Worm (Caenorhabditis elegans) whole organism, L1 larva: Measurements from ENCODE around the gene F12A10.1.

Source experiments
- C04F5.9 ChIP-seq: sonication (generic microtip); optimal IDR thresholded peaks from 2 replicates; lab custom pipeline; 2016; ENCODE audit warnings: missing genetic modification characterization, missing compliant biosample characterization
- alr-1 ChIP-seq: fragments of 200-800 bp; sonication (Bioruptor generic); optimal IDR thresholded peaks from 2 replicates; lab custom pipeline; 2018; ENCODE audit warnings: borderline replicate concordance, mild to moderate bottlenecking, missing genetic modification characterization, missing compliant biosample characterization
- blmp-1 ChIP-seq: fragments of 150-350 bp; optimal IDR thresholded peaks from 2 replicates; lab custom pipeline; 2014; ENCODE audit warnings: missing biosample characterization, missing genetic modification characterization
- ceh-90 ChIP-seq: sonication (generic microtip); optimal IDR thresholded peaks from 2 replicates; lab custom pipeline; 2016; ENCODE audit warnings: missing genetic modification characterization, missing compliant biosample characterization
- dpl-1 ChIP-seq, 3 experiments: fragments of 150-350 bp in 2 of 3; sonication (generic microtip) in 1 of 3; optimal IDR thresholded peaks; 2 replicates each; lab custom pipeline; 2014 to 2017; ENCODE audit warnings: missing biosample characterization in 3 of 3, missing genetic modification characterization in 3 of 3, missing genetic modification reagents in 3 of 3
- dsc-1 ChIP-seq: sonication (generic microtip); optimal IDR thresholded peaks from 2 replicates; lab custom pipeline; 2016; ENCODE audit warnings: mild to moderate bottlenecking, missing genetic modification characterization, missing compliant biosample characterization
- efl-1 ChIP-seq, 4 experiments: fragments of 150-350 bp; optimal IDR thresholded peaks in 3 of 4; peaks in 1 of 4; 1 replicate in 1 of 4; 2 replicates in 3 of 4; lab custom pipeline; 2014; ENCODE audit warnings: missing biosample characterization in 2 of 4, missing genetic modification characterization in 2 of 4, missing genetic modification reagents in 2 of 4
- elt-2 ChIP-seq: sonication (generic microtip); optimal IDR thresholded peaks from 2 replicates; lab custom pipeline; 2016; ENCODE audit warnings: missing genetic modification characterization, mild to moderate bottlenecking, inconsistent platforms, missing compliant biosample characterization, missing genetic modification reagents
- elt-3 ChIP-seq, 6 experiments: fragments of 150-350 bp in 1 of 6; sonication (generic microtip); optimal IDR thresholded peaks; 2 replicates each; lab custom pipeline; 2017 to 2018; ENCODE audit warnings: missing biosample characterization in 6 of 6, missing genetic modification characterization in 6 of 6, inconsistent platforms in 1 of 6
- ets-5 ChIP-seq: fragments of 200-800 bp; sonication (Bioruptor generic); IDR thresholded peaks from 2 replicates; pipeline ENCODE4 v1.3.6; 2022; ENCODE audit warnings: missing genetic modification characterization, missing compliant biosample characterization
- fkh-10 ChIP-seq: sonication (generic microtip); optimal IDR thresholded peaks from 2 replicates; lab custom pipeline; 2017; ENCODE audit warnings: missing biosample characterization, missing genetic modification reagents, missing genetic modification characterization
- fkh-8 ChIP-seq: sonication (generic microtip); optimal IDR thresholded peaks from 2 replicates; lab custom pipeline; 2016; ENCODE audit warnings: mild to moderate bottlenecking, missing genetic modification characterization, missing compliant biosample characterization
- fos-1 ChIP-seq: fragments of 150-350 bp; optimal IDR thresholded peaks from 2 replicates; lab custom pipeline; 2014; ENCODE audit warnings: missing biosample characterization, missing genetic modification characterization
- isw-1 ChIP-seq: fragments of 200-800 bp; sonication (Bioruptor generic); IDR thresholded peaks from 2 replicates; pipeline ENCODE4 v1.3.6; 2022; ENCODE audit warnings: missing genetic modification characterization, missing compliant biosample characterization
- lin-14 ChIP-seq: fragments of 200-800 bp; sonication (Bioruptor generic); optimal IDR thresholded peaks from 2 replicates; lab custom pipeline; 2018; ENCODE audit warnings: mild to moderate bottlenecking, missing genetic modification characterization, moderate library complexity, missing compliant biosample characterization
- lin-15B ChIP-seq: fragments of 150-350 bp; sonication (generic microtip); optimal IDR thresholded peaks from 3 replicates; lab custom pipeline; 2014; ENCODE audit warnings: missing biosample characterization, missing genetic modification characterization
- lsy-2 ChIP-seq, 2 experiments: fragments of 150-350 bp; optimal IDR thresholded peaks; 2 replicates each; lab custom pipeline; 2014; ENCODE audit warnings: missing biosample characterization in 2 of 2, missing genetic modification characterization in 2 of 2
- mdl-1 ChIP-seq, 2 experiments: fragments of 150-350 bp; optimal IDR thresholded peaks; 2 replicates each; lab custom pipeline; 2014 to 2017; ENCODE audit warnings: missing biosample characterization in 2 of 2, missing genetic modification characterization in 2 of 2, inconsistent platforms in 1 of 2
- nhr-12 ChIP-seq: sonication (generic microtip); optimal IDR thresholded peaks from 2 replicates; lab custom pipeline; 2017; ENCODE audit warnings: missing biosample characterization, missing genetic modification characterization
- nhr-19 ChIP-seq: fragments of 200-800 bp; sonication (Bioruptor generic); conservative IDR thresholded peaks from 2 replicates; pipeline ENCODE4 v1.3.6; 2022; ENCODE audit warnings: missing genetic modification characterization, missing compliant biosample characterization
- nhr-20 ChIP-seq: sonication (generic microtip); optimal IDR thresholded peaks from 2 replicates; lab custom pipeline; 2016; ENCODE audit warnings: mild to moderate bottlenecking, missing genetic modification characterization, missing compliant biosample characterization
- nhr-47 ChIP-seq: sonication (generic microtip); optimal IDR thresholded peaks from 2 replicates; lab custom pipeline; 2016; ENCODE audit warnings: mild to moderate bottlenecking, missing genetic modification characterization, moderate library complexity, missing compliant biosample characterization
- nhr-71 ChIP-seq: sonication (generic microtip); optimal IDR thresholded peaks from 2 replicates; lab custom pipeline; 2016; ENCODE audit warnings: mild to moderate bottlenecking, missing genetic modification characterization, moderate library complexity, missing compliant biosample characterization
- nhr-76 ChIP-seq: sonication (generic microtip); optimal IDR thresholded peaks from 2 replicates; lab custom pipeline; 2017; ENCODE audit warnings: missing biosample characterization, missing genetic modification characterization
- nhr-84 ChIP-seq: sonication (generic microtip); optimal IDR thresholded peaks from 2 replicates; lab custom pipeline; 2017; ENCODE audit warnings: missing biosample characterization, missing genetic modification characterization
- nhr-85 ChIP-seq: sonication (generic microtip); peaks from one replicate; lab custom pipeline; 2016; ENCODE audit warnings: missing genetic modification characterization, inconsistent platforms, missing compliant biosample characterization
- nhr-90 ChIP-seq: sonication (generic microtip); optimal IDR thresholded peaks from 2 replicates; lab custom pipeline; 2016; ENCODE audit warnings: mild to moderate bottlenecking, missing genetic modification characterization, missing compliant biosample characterization; ENCODE audit not compliant: poor library complexity
- pag-3 ChIP-seq: sonication (generic microtip); optimal IDR thresholded peaks from 2 replicates; lab custom pipeline; 2017; ENCODE audit warnings: missing genetic modification characterization, mild to moderate bottlenecking, missing compliant biosample characterization, antibody characterized with exemption, borderline replicate concordance; ENCODE audit not compliant: insufficient read depth
- pax-3 ChIP-seq: fragments of 200-800 bp; sonication (Bioruptor generic); optimal IDR thresholded peaks from 2 replicates; lab custom pipeline; 2018; ENCODE audit warnings: mild to moderate bottlenecking, missing genetic modification characterization, moderate library complexity, missing compliant biosample characterization
- pqm-1 ChIP-seq: sonication (generic microtip); optimal IDR thresholded peaks from 3 replicates; lab custom pipeline; 2017; ENCODE audit warnings: missing biosample characterization, missing genetic modification characterization
- rnt-1 ChIP-seq: sonication (generic microtip); optimal IDR thresholded peaks from 2 replicates; lab custom pipeline; 2016; ENCODE audit warnings: mild to moderate bottlenecking, missing genetic modification characterization, moderate library complexity, missing compliant biosample characterization
- skn-1 ChIP-seq: fragments of 150-350 bp; optimal IDR thresholded peaks from 2 replicates; lab custom pipeline; 2014; ENCODE audit warnings: missing biosample characterization, missing genetic modification characterization
- sptf-1 ChIP-seq: fragments of 150-350 bp; optimal IDR thresholded peaks from 2 replicates; lab custom pipeline; 2014; ENCODE audit warnings: missing biosample characterization, missing genetic modification characterization
- swsn-7 ChIP-seq: sonication (generic microtip); optimal IDR thresholded peaks from 2 replicates; lab custom pipeline; 2016; ENCODE audit warnings: missing genetic modification characterization, missing compliant biosample characterization
- tlp-1 ChIP-seq: fragments of 150-350 bp; optimal IDR thresholded peaks from 2 replicates; lab custom pipeline; 2014; ENCODE audit warnings: missing biosample characterization, missing genetic modification characterization
- unc-30 ChIP-seq: sonication (generic microtip); optimal IDR thresholded peaks from 2 replicates; lab custom pipeline; 2017; ENCODE audit warnings: missing biosample characterization, missing genetic modification characterization
- unc-62 ChIP-seq: fragments of 150-350 bp; optimal IDR thresholded peaks from 2 replicates; lab custom pipeline; 2014; ENCODE audit warnings: missing biosample characterization, missing genetic modification reagents, missing genetic modification characterization
- xbp-1 ChIP-seq: sonication (generic microtip); optimal IDR thresholded peaks from 2 replicates; lab custom pipeline; 2016; ENCODE audit warnings: missing genetic modification characterization, missing compliant biosample characterization
- zip-4 ChIP-seq: fragments of 200-800 bp; sonication (Bioruptor generic); optimal IDR thresholded peaks from 2 replicates; lab custom pipeline; 2018; ENCODE audit warnings: mild to moderate bottlenecking, missing genetic modification characterization, moderate library complexity, missing compliant biosample characterization
- ztf-11 ChIP-seq, 2 experiments: sonication (generic microtip); optimal IDR thresholded peaks; 2 replicates each; lab custom pipeline; 2016 to 2017; ENCODE audit warnings: missing genetic modification characterization in 2 of 2, missing biosample characterization in 1 of 2, missing compliant biosample characterization in 1 of 2

F12A10.1 gene

DNA sequence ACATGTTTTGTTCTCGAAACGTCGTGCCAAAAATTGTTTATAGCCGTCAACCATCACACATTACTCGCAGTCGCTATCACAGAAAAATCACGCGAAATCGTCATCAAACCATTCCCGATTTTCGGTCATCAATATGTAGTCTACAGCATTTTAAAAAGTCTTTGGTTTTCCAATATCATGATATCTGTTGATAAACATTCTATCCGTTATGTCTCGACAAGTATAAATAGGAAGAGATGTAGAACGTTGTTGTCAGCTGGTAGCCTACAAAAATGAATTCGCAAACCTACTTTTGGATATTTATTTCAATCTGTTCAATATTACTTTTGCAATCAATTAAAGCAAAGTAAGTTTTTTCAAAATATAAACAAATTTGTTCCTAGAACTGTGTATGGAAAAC, at the start of gene F12A10.1:
Gene F12A10.1, plus strand, starts transcription at position 166 of the 400 bp plus-strand sequence.
- TF ChIP-seq xbp-1 (tag; lab: Kevin White, UChicago) (no peak), elt-3 (tag; optimal IDR thresholded peaks at IDR 0.05; lab: Kevin White, UChicago) (peak in 2 of 6 experiments; percentile 1 to 62), ceh-90 (tag; lab: Kevin White, UChicago) (no peak), zip-4 (GFP tag; lab: Kevin White, UChicago) (no peak), tlp-1 (tag; lab: Kevin White, UChicago) (no peak), nhr-20 (tag; lab: Kevin White, UChicago) (peak; percentile 52), elt-2 (no peak), sptf-1 (no peak), nhr-12 (tag; lab: Kevin White, UChicago) (no peak), lin-14 (peak; percentile 43), unc-62 (no peak), nhr-85 (tag; lab: Kevin White, UChicago) (peak; percentile 60), blmp-1 (tag; lab: Kevin White, UChicago) (peak; percentile 6), skn-1 (tag; lab: Kevin White, UChicago) (no peak), swsn-7 (no peak), pag-3 (no peak)

DNA sequence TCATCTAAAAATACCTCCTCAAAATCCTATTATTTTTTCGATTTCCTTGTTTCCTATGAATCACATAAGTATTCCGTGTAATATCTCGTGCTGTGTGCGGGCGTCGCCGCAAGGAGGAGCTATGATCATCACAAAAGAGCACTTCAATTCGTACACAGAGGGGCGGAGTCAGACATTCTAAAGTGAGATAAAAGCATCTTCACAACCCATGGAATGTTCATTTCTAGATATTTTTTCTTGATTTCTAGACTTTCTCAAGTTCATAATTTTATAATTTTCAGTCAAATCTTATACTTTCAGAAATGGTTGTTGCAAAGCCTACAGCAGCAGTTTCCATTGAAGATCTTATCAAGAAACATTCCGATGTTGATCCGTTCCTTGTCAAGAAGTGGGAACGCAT, 49.0 kb upstream of the F12A10.1 start, which contains the start of gene cex-1:
Gene cex-1, plus strand, starts transcription at position 301 of the 400 bp plus-strand sequence.
- TF ChIP-seq nhr-19 (GFP tag; lab: Robert Waterston, UW) (no peak), pax-3 (tag; lab: Kevin White, UChicago) (no peak), ets-5 (GFP tag; lab: Robert Waterston, UW) (no peak), ceh-90 (tag; lab: Kevin White, UChicago) (no peak), fos-1 (tag; lab: Kevin White, UChicago) (no peak), isw-1 (GFP tag; lab: Robert Waterston, UW) (no peak), pag-3 (no peak), lin-15B (tag; lab: Kevin White, UChicago) (no peak), nhr-12 (tag; lab: Kevin White, UChicago) (no peak), nhr-90 (tag; lab: Kevin White, UChicago) (no peak), pqm-1 (tag; lab: Kevin White, UChicago) (no peak), fkh-10 (GFP tag; lab: Kevin White, UChicago) (no peak), unc-30 (no peak), dpl-1 (GFP tag; optimal IDR thresholded peaks at IDR 0.05; lab: Kevin White, UChicago) (no peak)
- TF ChIP-seq, all 84 proteins: peak for 0

DNA sequence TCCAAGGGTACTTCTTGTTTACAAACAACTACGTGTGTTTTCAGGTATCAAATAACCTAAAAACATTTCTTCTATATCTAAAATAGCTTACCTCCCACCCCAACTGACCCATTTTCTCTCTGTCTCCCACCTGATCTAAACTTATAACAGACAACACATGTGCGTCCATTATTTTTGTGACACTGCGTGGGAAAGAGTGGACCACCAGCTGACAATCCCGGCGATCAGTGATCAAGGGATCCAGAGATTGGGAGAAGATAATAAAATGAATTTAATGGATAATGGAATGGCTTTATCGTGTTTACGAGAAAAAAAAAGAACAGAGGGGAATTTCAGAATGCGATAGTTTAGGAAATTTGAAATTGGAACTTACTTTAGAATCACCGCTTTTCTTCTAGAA, 47.1 kb upstream of the F12A10.1 start:
- TF ChIP-seq nhr-85 (tag; lab: Kevin White, UChicago) (no peak), lin-14 (peak; percentile 59), efl-1 (optimal IDR thresholded peaks at IDR 0.05; lab: Kevin White, UChicago) (peak in 1 of 2 experiments; percentile 6), efl-1 (GFP tag; optimal IDR thresholded peaks at IDR 0.05 in 1 of 2; lab: Kevin White, UChicago) (no peak), rnt-1 (tag; lab: Kevin White, UChicago) (peak; percentile 72), fkh-8 (tag; lab: Kevin White, UChicago) (no peak), ztf-11 (tag; optimal IDR thresholded peaks at IDR 0.05; lab: Kevin White, UChicago) (no peak), nhr-71 (tag; lab: Kevin White, UChicago) (no peak), tlp-1 (tag; lab: Kevin White, UChicago) (no peak), dsc-1 (tag; lab: Kevin White, UChicago) (peak; percentile 32), alr-1 (tag; lab: Kevin White, UChicago) (no peak), nhr-76 (tag; lab: Kevin White, UChicago) (no peak), C04F5.9 (no peak), nhr-19 (GFP tag; lab: Robert Waterston, UW) (peak; percentile 41), nhr-47 (tag; lab: Kevin White, UChicago) (no peak), mdl-1 (tag; optimal IDR thresholded peaks at IDR 0.05; lab: Kevin White, UChicago) (no peak), pax-3 (tag; lab: Kevin White, UChicago) (no peak), fos-1 (tag; lab: Kevin White, UChicago) (no peak), isw-1 (GFP tag; lab: Robert Waterston, UW) (no peak), nhr-84 (tag; lab: Kevin White, UChicago) (no peak), nhr-12 (tag; lab: Kevin White, UChicago) (no peak), lsy-2 (tag; optimal IDR thresholded peaks at IDR 0.05; lab: Kevin White, UChicago) (no peak), ets-5 (GFP tag; lab: Robert Waterston, UW) (no peak)
- TF ChIP-seq, all 84 proteins: peak for 5
